Fruit fly (Drosophila melanogaster): ENCODE results near the gene CG10383.

Gene CG10383

dm6 chr2L:18732760-18733530 lies 37.5 kb upstream of the CG10383 start:
- TF ChIP-seq fd96Ca (GFP tag; IDR thresholded peaks at IDR 0.05) (peak; percentile 11; the same call in 1 of the 3 replicates), CG8301 (tag; optimal IDR thresholded peaks at IDR 0.05) (peak; percentile 7), CG13204 (GFP tag; optimal IDR thresholded peaks at IDR 0.05) (peak; percentile 97), CG32121 (GFP tag; IDR thresholded peaks at IDR 0.05) (no peak), EcR (GFP tag; optimal IDR thresholded peaks at IDR 0.05) (no peak), CG17806 (tag; optimal IDR thresholded peaks at IDR 0.05) (no peak), CG14655 (GFP tag; optimal IDR thresholded peaks at IDR 0.05) (peak; percentile 46), Snoo (tag; optimal IDR thresholded peaks at IDR 0.05) (no peak), rn (GFP tag; IDR thresholded peaks at IDR 0.05) (no peak), CG10348 (GFP tag; IDR thresholded peaks at IDR 0.05) (peak; percentile 19; the same call in 1 of the 2 replicates), Pif1A (GFP tag; optimal IDR thresholded peaks at IDR 0.05) (peak; percentile 38), CG4496 (GFP tag; IDR thresholded peaks at IDR 0.05) (peak; percentile 91), CG34367 (tag; optimal IDR thresholded peaks at IDR 0.05) (no peak), CG15710 (tag; optimal IDR thresholded peaks at IDR 0.05) (no peak), CG12605 (GFP tag; IDR thresholded peaks at IDR 0.05) (peak; percentile 28; the same call in 1 of the 2 replicates), gl (tag; optimal IDR thresholded peaks at IDR 0.05) (no peak), CG9948 (tag; optimal IDR thresholded peaks at IDR 0.05) (no peak)

DNA sequence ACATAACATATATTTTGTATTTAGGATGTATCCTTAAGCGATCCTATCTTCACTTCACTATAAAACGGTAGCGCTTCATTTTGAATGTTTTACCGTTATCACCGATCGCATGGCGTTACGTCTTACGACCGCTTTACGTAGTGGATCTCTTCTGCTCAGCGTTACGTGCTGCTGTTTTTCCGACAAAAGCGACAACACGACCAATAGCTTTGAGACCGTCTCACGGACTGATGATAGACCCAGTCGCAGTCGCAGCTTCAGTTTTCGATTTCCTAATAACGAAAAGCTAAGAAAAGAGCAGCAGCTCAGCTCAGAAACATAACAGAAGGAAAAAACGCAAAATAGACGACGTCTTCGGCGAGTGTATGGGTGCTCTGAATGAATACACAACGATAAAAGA lies 36.9 kb upstream of the CG10383 start, which contains the start of gene CG10348:
Gene CG10348, minus strand, starts transcription at position 234 of the 400 bp plus-strand sequence.
- TF ChIP-seq EcR (GFP tag; optimal IDR thresholded peaks at IDR 0.05): no peak
- TF ChIP-seq rn (GFP tag; IDR thresholded peaks at IDR 0.05): no peak
- TF ChIP-seq Snoo (tag; optimal IDR thresholded peaks at IDR 0.05): no peak
- TF ChIP-seq Pif1B (GFP tag; optimal IDR thresholded peaks at IDR 0.05): no peak
- no peak for TF ChIP-seq CG17806 (tag; optimal IDR thresholded peaks at IDR 0.05)
- TF ChIP-seq Pif1A (GFP tag; optimal IDR thresholded peaks at IDR 0.05): no peak
- TF ChIP-seq Ets98B (GFP tag; IDR thresholded peaks at IDR 0.05): no peak
- no peak for TF ChIP-seq CG8301 (tag; optimal IDR thresholded peaks at IDR 0.05)
- no peak for TF ChIP-seq CG32121 (GFP tag; IDR thresholded peaks at IDR 0.05)
- no peak for TF ChIP-seq CG9948 (tag; optimal IDR thresholded peaks at IDR 0.05)
- no peak for TF ChIP-seq gl (tag; optimal IDR thresholded peaks at IDR 0.05)
- TF ChIP-seq fd96Ca (GFP tag; IDR thresholded peaks at IDR 0.05): no peak
- TF ChIP-seq CG15710 (tag; optimal IDR thresholded peaks at IDR 0.05): no peak
- no peak for TF ChIP-seq D1 (tag; optimal IDR thresholded peaks at IDR 0.05)

DNA sequence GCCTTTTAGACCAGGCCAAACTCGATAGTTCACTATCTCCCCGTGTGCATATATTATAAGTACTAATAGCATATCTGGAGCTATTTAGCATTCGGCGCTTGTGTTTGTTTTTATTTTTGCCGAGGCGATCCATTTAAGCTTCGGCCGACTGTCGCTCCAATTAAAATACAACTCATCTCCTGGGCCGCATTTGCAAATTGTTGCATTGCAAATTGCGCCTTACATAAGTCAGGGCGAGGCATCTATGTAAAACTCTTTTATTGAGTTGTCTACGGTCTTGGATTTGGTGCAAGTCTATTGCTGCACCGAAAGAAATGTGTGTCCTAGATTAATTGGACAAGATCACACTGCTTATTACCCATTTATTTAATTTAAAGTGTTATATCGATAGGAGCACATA lies 32.6 kb upstream of the CG10383 start:
- TF ChIP-seq Pif1B (GFP tag; optimal IDR thresholded peaks at IDR 0.05): no peak
- TF ChIP-seq CG14655 (GFP tag; optimal IDR thresholded peaks at IDR 0.05): no peak
- TF ChIP-seq CG9948 (tag; optimal IDR thresholded peaks at IDR 0.05): no peak
- TF ChIP-seq CG17806 (tag; optimal IDR thresholded peaks at IDR 0.05): no peak
- TF ChIP-seq CG8301 (tag; optimal IDR thresholded peaks at IDR 0.05): no peak
- TF ChIP-seq CG13204 (GFP tag; optimal IDR thresholded peaks at IDR 0.05): no peak
- TF ChIP-seq Pif1A (GFP tag; optimal IDR thresholded peaks at IDR 0.05): no peak
- TF ChIP-seq CG32121 (GFP tag; IDR thresholded peaks at IDR 0.05): no peak
- TF ChIP-seq CG34367 (tag; optimal IDR thresholded peaks at IDR 0.05): no peak
- no peak for TF ChIP-seq CG4496 (GFP tag; IDR thresholded peaks at IDR 0.05)

DNA sequence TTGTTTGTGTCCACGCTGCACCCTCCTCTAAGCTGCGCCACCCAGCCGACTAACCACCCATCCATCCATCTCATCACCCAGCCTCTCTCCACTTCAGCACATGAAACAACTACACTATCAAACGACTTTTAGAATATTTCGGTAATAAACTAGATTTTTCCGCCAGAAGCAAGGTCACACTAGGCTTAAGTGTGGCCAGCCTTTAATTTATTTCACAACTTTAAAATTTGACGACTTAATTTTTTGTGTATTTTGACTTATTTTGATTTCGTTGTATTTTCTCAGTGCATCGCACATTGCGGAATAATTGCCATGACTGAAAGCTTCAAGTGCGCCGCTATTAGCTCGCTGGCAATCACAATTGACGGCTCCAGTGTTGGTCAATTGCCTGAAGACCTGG lies 29.4 kb upstream of the CG10383 start:
- peak; percentile 62 for TF ChIP-seq CG14655 (GFP tag; optimal IDR thresholded peaks at IDR 0.05)
- no peak for TF ChIP-seq CG15710 (tag; optimal IDR thresholded peaks at IDR 0.05)
- TF ChIP-seq CG32121 (GFP tag; IDR thresholded peaks at IDR 0.05): peak; percentile 36; the same call in 1 of the 2 replicates
- peak; percentile 74 for TF ChIP-seq fd96Ca (GFP tag; IDR thresholded peaks at IDR 0.05)
- TF ChIP-seq CG8159 (tag; optimal IDR thresholded peaks at IDR 0.05): no peak
- TF ChIP-seq CG34367 (tag; optimal IDR thresholded peaks at IDR 0.05): no peak
- no peak for TF ChIP-seq CG12605 (GFP tag; IDR thresholded peaks at IDR 0.05)
- TF ChIP-seq CG8301 (tag; optimal IDR thresholded peaks at IDR 0.05): peak; percentile 67
- peak; percentile 70 for TF ChIP-seq Ets98B (GFP tag; IDR thresholded peaks at IDR 0.05)
- peak; percentile 13 for TF ChIP-seq Pif1A (GFP tag; optimal IDR thresholded peaks at IDR 0.05)
- peak; percentile 45 for TF ChIP-seq CG10348 (GFP tag; IDR thresholded peaks at IDR 0.05)
- TF ChIP-seq CG4496 (GFP tag; IDR thresholded peaks at IDR 0.05): peak; percentile 76
- no peak for TF ChIP-seq EcR (GFP tag; optimal IDR thresholded peaks at IDR 0.05)

DNA sequence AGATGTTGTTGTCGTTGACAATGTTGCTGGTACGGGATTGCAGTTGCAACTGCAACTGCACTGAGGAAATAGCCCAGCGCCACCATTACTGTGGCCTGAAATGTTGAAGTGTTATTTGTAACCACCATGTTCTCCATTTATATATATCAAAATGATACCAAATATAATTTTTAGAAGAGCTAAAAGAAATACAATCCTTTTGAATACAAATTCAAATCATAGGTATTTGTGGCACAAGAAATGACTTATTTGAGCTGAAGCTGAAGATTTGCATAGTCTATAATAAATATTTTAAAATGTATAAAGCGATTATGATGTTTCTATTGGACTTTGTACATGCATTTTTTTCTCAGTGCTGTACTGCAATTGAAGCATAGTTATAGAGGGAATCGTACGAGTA lies 24.2 kb upstream of the CG10383 start:
- TF ChIP-seq Pif1B (GFP tag; optimal IDR thresholded peaks at IDR 0.05) (no peak), CG14655 (GFP tag; optimal IDR thresholded peaks at IDR 0.05) (no peak), CG32121 (GFP tag; IDR thresholded peaks at IDR 0.05) (no peak), CG34367 (tag; optimal IDR thresholded peaks at IDR 0.05) (no peak), EcR (GFP tag; optimal IDR thresholded peaks at IDR 0.05) (no peak), rn (GFP tag; IDR thresholded peaks at IDR 0.05) (no peak), CG13204 (GFP tag; optimal IDR thresholded peaks at IDR 0.05) (no peak), CG15710 (tag; optimal IDR thresholded peaks at IDR 0.05) (no peak), CG8159 (tag; optimal IDR thresholded peaks at IDR 0.05) (no peak), Ets98B (GFP tag; IDR thresholded peaks at IDR 0.05) (no peak), CG4496 (GFP tag; IDR thresholded peaks at IDR 0.05) (no peak), Pif1A (GFP tag; optimal IDR thresholded peaks at IDR 0.05) (no peak), D1 (tag; optimal IDR thresholded peaks at IDR 0.05) (no peak), CG17806 (tag; optimal IDR thresholded peaks at IDR 0.05) (no peak), gl (tag; optimal IDR thresholded peaks at IDR 0.05) (no peak), CG8301 (tag; optimal IDR thresholded peaks at IDR 0.05) (no peak), CG10348 (GFP tag; IDR thresholded peaks at IDR 0.05) (no peak), Snoo (tag; optimal IDR thresholded peaks at IDR 0.05) (no peak), CG9948 (tag; optimal IDR thresholded peaks at IDR 0.05) (no peak)

All from whole organism, pupa.